Fruit fly (Drosophila melanogaster) whole organism, pupa: ENCODE measurements around the gene CG16779.
A peak's percentile ranks its signal among the peaks of the same experiment; 100 is the strongest.

Source experiments
- CG10348 ChIP-seq: fragments of 200-800 bp; sonication (Bioruptor generic); IDR thresholded peaks from 2 replicates; pipeline ENCODE4 v1.3.6; 2022; ENCODE audit warnings: missing biosample characterization, missing genetic modification characterization
- CG12605 ChIP-seq: fragments of 200-800 bp; sonication (Bioruptor generic); IDR thresholded peaks from 2 replicates; pipeline ENCODE4 v1.3.6; 2022; ENCODE audit warnings: missing biosample characterization, missing genetic modification characterization
- CG13204 ChIP-seq: fragments of 200-800 bp; sonication (Bioruptor generic); optimal IDR thresholded peaks from 2 replicates; lab custom pipeline; 2018; ENCODE audit warnings: missing biosample characterization, mild to moderate bottlenecking, missing genetic modification characterization, moderate library complexity
- CG14655 ChIP-seq: fragments of 200-800 bp; sonication (Bioruptor generic); optimal IDR thresholded peaks from 3 replicates; lab custom pipeline; 2017; ENCODE audit warnings: mild to moderate bottlenecking, missing biosample characterization, missing genetic modification reagents, missing genetic modification characterization
- CG15710 ChIP-seq: fragments of 200-800 bp; sonication (Bioruptor generic); optimal IDR thresholded peaks from 2 replicates; lab custom pipeline; 2018; ENCODE audit warnings: missing biosample characterization, mild to moderate bottlenecking, missing genetic modification characterization, moderate library complexity
- CG17806 ChIP-seq: fragments of 200-800 bp; sonication (Bioruptor generic); optimal IDR thresholded peaks from 2 replicates; lab custom pipeline; 2018; ENCODE audit warnings: missing biosample characterization, mild to moderate bottlenecking, missing genetic modification characterization, moderate library complexity
- CG32121 ChIP-seq: fragments of 200-800 bp; sonication (Bioruptor generic); IDR thresholded peaks from 2 replicates; pipeline ENCODE4 v1.3.6; 2022; ENCODE audit warnings: missing biosample characterization, missing genetic modification characterization
- CG34367 ChIP-seq: fragments of 200-800 bp; sonication (Bioruptor generic); optimal IDR thresholded peaks from 2 replicates; lab custom pipeline; 2018; ENCODE audit warnings: missing biosample characterization, mild to moderate bottlenecking, missing genetic modification characterization
- CG4496 ChIP-seq: fragments of 200-800 bp; sonication (Bioruptor generic); IDR thresholded peaks from 3 replicates; pipeline ENCODE4 v1.3.6; 2022; ENCODE audit warnings: missing biosample characterization, missing genetic modification characterization
- CG8159 ChIP-seq: fragments of 200-800 bp; sonication (Bioruptor generic); optimal IDR thresholded peaks from 3 replicates; lab custom pipeline; 2018; ENCODE audit warnings: missing biosample characterization, mild to moderate bottlenecking, missing genetic modification characterization, moderate library complexity
- CG8301 ChIP-seq: fragments of 200-800 bp; sonication (Bioruptor generic); optimal IDR thresholded peaks from 2 replicates; lab custom pipeline; 2018; ENCODE audit warnings: missing biosample characterization, mild to moderate bottlenecking, missing genetic modification characterization
- CG9948 ChIP-seq: fragments of 200-800 bp; sonication (Bioruptor generic); optimal IDR thresholded peaks from 2 replicates; lab custom pipeline; 2018; ENCODE audit warnings: missing biosample characterization, mild to moderate bottlenecking, missing genetic modification characterization, moderate library complexity
- D1 ChIP-seq: fragments of 200-800 bp; sonication (Bioruptor generic); optimal IDR thresholded peaks from 2 replicates; lab custom pipeline; 2018; ENCODE audit warnings: missing biosample characterization, mild to moderate bottlenecking, missing genetic modification characterization, moderate library complexity
- EcR ChIP-seq: fragments of 200-800 bp; sonication (Bioruptor generic); optimal IDR thresholded peaks from 3 replicates; lab custom pipeline; 2019; ENCODE audit warnings: missing biosample characterization, missing genetic modification characterization, mild to moderate bottlenecking, moderate library complexity, missing genetic modification reagents
- Ets98B ChIP-seq: fragments of 200-800 bp; sonication (Bioruptor generic); IDR thresholded peaks from 2 replicates; pipeline ENCODE4 v1.3.6; 2022; ENCODE audit warnings: missing biosample characterization, missing genetic modification characterization
- Pif1A ChIP-seq: fragments of 200-800 bp; sonication (Bioruptor generic); optimal IDR thresholded peaks from 3 replicates; lab custom pipeline; 2016; ENCODE audit warnings: missing biosample characterization, missing genetic modification characterization
- Pif1B ChIP-seq: fragments of 200-800 bp; sonication (Bioruptor generic); optimal IDR thresholded peaks from 3 replicates; lab custom pipeline; 2016; ENCODE audit warnings: missing biosample characterization, missing genetic modification characterization
- Snoo ChIP-seq: fragments of 200-800 bp; sonication (Bioruptor generic); optimal IDR thresholded peaks from 3 replicates; lab custom pipeline; 2017; ENCODE audit warnings: missing biosample characterization, mild to moderate bottlenecking, missing genetic modification characterization, inconsistent platforms
- fd96Ca ChIP-seq: fragments of 200-800 bp; sonication (Bioruptor generic); IDR thresholded peaks from 3 replicates; pipeline ENCODE4 v1.3.6; 2022; ENCODE audit warnings: missing biosample characterization, missing genetic modification characterization
- gl ChIP-seq: fragments of 200-800 bp; sonication (Bioruptor generic); optimal IDR thresholded peaks from 2 replicates; lab custom pipeline; 2018; ENCODE audit warnings: missing biosample characterization, mild to moderate bottlenecking, missing genetic modification characterization
- rn ChIP-seq: fragments of 200-800 bp; sonication (Bioruptor generic); IDR thresholded peaks from 2 replicates; pipeline ENCODE4 v1.3.6; 2022; ENCODE audit warnings: missing biosample characterization, missing genetic modification characterization

Gene CG16779

dm6 chr3R:9502416-9502763 is 8.9 kb upstream of the CG16779 start, which contains the start of gene RhoL:
Gene RhoL (minus strand): TSS chr3R:9502581.
- TF ChIP-seq CG15710 (peak; percentile 2), Ets98B (GFP tag; lab: Robert Waterston, UW) (peak; percentile 73; the same call in 1 of the 2 replicates), CG34367 (tag; lab: Kevin White, UChicago) (peak; percentile 2), CG13204 (GFP tag; lab: Kevin White, UChicago) (no peak), CG4496 (GFP tag; lab: Robert Waterston, UW) (peak; percentile 69), CG32121 (GFP tag; lab: Robert Waterston, UW) (peak; percentile 44), CG12605 (GFP tag; lab: Robert Waterston, UW) (peak; percentile 83), EcR (GFP tag; lab: Kevin White, UChicago) (peak; percentile 65), Pif1B (GFP tag; lab: Kevin White, UChicago) (peak; percentile 27), fd96Ca (no peak)
- TF ChIP-seq, all 21 proteins: peak for 8

- no peak for TF ChIP-seq Snoo (tag; lab: Kevin White, UChicago)
- no peak for TF ChIP-seq fd96Ca
- TF ChIP-seq CG14655 (GFP tag; lab: Kevin White, UChicago) = no peak
- no peak for TF ChIP-seq rn
- TF ChIP-seq CG4496 (GFP tag; lab: Robert Waterston, UW) = no peak
- no peak for TF ChIP-seq CG32121 (GFP tag; lab: Robert Waterston, UW)
- no peak for TF ChIP-seq CG34367 (tag; lab: Kevin White, UChicago)
- no peak for TF ChIP-seq EcR (GFP tag; lab: Kevin White, UChicago)
- TF ChIP-seq CG13204 (GFP tag; lab: Kevin White, UChicago) = no peak
- no peak for TF ChIP-seq Ets98B (GFP tag; lab: Robert Waterston, UW)
- no peak for TF ChIP-seq CG8159 (tag; lab: Kevin White, UChicago)
- no peak for TF ChIP-seq CG9948 (tag; lab: Kevin White, UChicago)
- TF ChIP-seq CG15710 = no peak
- no peak for TF ChIP-seq CG12605 (GFP tag; lab: Robert Waterston, UW)
- TF ChIP-seq CG17806 (tag; lab: Kevin White, UChicago) = no peak
- TF ChIP-seq gl (tag; lab: Kevin White, UChicago) = no peak
- no peak for TF ChIP-seq Pif1A (GFP tag; lab: Kevin White, UChicago)
- no peak for TF ChIP-seq D1 (tag; lab: Kevin White, UChicago)
Observed at dm6 chr3R:9501489-9502415, 8.3 kb upstream of the CG16779 start.

- no peak for TF ChIP-seq CG17806 (tag; lab: Kevin White, UChicago)
- no peak for TF ChIP-seq CG8159 (tag; lab: Kevin White, UChicago)
- TF ChIP-seq Snoo (tag; lab: Kevin White, UChicago) = no peak
- 0 out of 3 replicates have a peak, but pooled peaks have one; percentile 12 for TF ChIP-seq CG4496 (GFP tag; lab: Robert Waterston, UW)
- no peak for TF ChIP-seq CG13204 (GFP tag; lab: Kevin White, UChicago)
- TF ChIP-seq gl (tag; lab: Kevin White, UChicago) = no peak
- TF ChIP-seq EcR (GFP tag; lab: Kevin White, UChicago) = peak; percentile 91
Observed at dm6 chr3R:9500193-9501051, 6.9 kb upstream of the CG16779 start.

- TF ChIP-seq CG15710 (no peak), CG32121 (GFP tag; lab: Robert Waterston, UW) (no peak), CG12605 (GFP tag; lab: Robert Waterston, UW) (no peak), CG14655 (GFP tag; lab: Kevin White, UChicago) (no peak), CG8301 (tag; lab: Kevin White, UChicago) (no peak), Snoo (tag; lab: Kevin White, UChicago) (no peak), rn (no peak), CG4496 (GFP tag; lab: Robert Waterston, UW) (no peak), Ets98B (GFP tag; lab: Robert Waterston, UW) (no peak), CG34367 (tag; lab: Kevin White, UChicago) (no peak), Pif1B (GFP tag; lab: Kevin White, UChicago) (no peak), gl (tag; lab: Kevin White, UChicago) (no peak), CG10348 (GFP tag; lab: Robert Waterston, UW) (no peak), EcR (GFP tag; lab: Kevin White, UChicago) (no peak), Pif1A (GFP tag; lab: Kevin White, UChicago) (no peak), fd96Ca (no peak)
Observed at dm6 chr3R:9499238-9499637, 5.8 kb upstream of the CG16779 start.

dm6 chr3R:9496748-9497147 is 3.3 kb upstream of the CG16779 start:
- TF ChIP-seq Snoo (tag; lab: Kevin White, UChicago) (peak; percentile 48), CG34367 (tag; lab: Kevin White, UChicago) (no peak), CG15710 (peak; percentile 18), CG9948 (tag; lab: Kevin White, UChicago) (no peak), CG8301 (tag; lab: Kevin White, UChicago) (no peak), CG4496 (GFP tag; lab: Robert Waterston, UW) (0 out of 3 replicates have a peak, but pooled peaks have one; percentile 8), Ets98B (GFP tag; lab: Robert Waterston, UW) (peak; percentile 50), fd96Ca (no peak), CG17806 (tag; lab: Kevin White, UChicago) (no peak), CG13204 (GFP tag; lab: Kevin White, UChicago) (no peak)
